Fruit fly (Drosophila melanogaster) whole organism, wandering third instar larva: ENCODE results near the gene CG34258.

Source experiments
- Dfd ChIP-seq: fragments of >200 bp; optimal IDR thresholded peaks from 2 replicates; lab custom pipeline; 2017; ENCODE audit warnings: missing biosample characterization, missing genetic modification characterization
- Dif ChIP-seq: fragments of 200-275, 200-300 bp; sonication (Bioruptor generic); optimal IDR thresholded peaks from 2 replicates; lab custom pipeline; 2018; ENCODE audit warnings: missing biosample characterization, missing genetic modification characterization; ENCODE audit not compliant: partially characterized antibody
- Hnf4 ChIP-seq: fragments of 200-800 bp; sonication (Bioruptor generic); optimal IDR thresholded peaks from 2 replicates; lab custom pipeline; 2016; ENCODE audit warnings: missing biosample characterization, mild to moderate bottlenecking, missing genetic modification characterization
- usp ChIP-seq: fragments of >200 bp; optimal IDR thresholded peaks from 2 replicates; lab custom pipeline; 2017; ENCODE audit warnings: missing biosample characterization, missing genetic modification characterization

DNA sequence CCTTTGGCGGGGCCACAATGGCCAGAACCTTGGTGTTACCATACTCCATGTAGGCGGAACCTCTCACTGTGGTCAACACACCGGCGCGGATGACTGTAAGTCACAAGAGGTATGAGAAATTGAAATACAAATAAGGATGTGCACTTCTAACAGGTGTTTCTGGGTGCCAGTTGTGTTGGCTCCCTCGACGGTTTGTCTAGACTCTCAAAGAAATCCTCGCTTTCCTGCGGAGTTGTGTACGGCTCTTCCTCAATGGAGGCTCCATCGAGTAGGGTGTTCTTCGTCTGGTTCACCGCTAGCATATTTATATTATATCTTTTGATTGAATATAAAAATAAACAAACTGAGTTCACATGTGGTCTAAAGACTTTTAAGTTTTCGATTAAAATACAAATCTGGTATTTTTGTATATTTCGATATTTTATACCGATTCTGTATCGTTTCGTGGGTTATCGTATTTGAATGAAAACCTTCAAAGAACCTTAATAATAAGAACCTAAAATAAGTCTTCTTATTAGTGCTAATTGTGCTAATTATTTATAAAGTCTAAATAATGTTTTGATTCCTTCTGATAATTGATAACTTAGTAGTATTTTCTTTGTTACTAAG, 38.3 kb downstream of the CG34258 start, which contains the start of gene Mtr3:
- no peak for TF ChIP-seq Hnf4 (GFP tag; lab: Kevin White, UChicago)
- no peak for TF ChIP-seq Dfd
- no peak for TF ChIP-seq Dif (GFP tag; lab: Kevin White, UChicago)
- TF ChIP-seq usp (GFP tag; lab: Kevin White, UChicago) = no peak
